Worm (Caenorhabditis elegans) whole organism, young adult: ENCODE results near the gene Y69H2.15.

ENCODE experiments used
- B0336.3 ChIP-seq: fragments of 200-800 bp; sonication (Bioruptor generic); IDR thresholded peaks from 2 replicates; pipeline ENCODE4 v1.3.6; 2022; ENCODE audit warnings: missing genetic modification characterization, missing compliant biosample characterization
- F23B12.7 ChIP-seq: sonication (generic microtip); optimal IDR thresholded peaks from 2 replicates; lab custom pipeline; 2017; ENCODE audit warnings: missing genetic modification characterization, mild to moderate bottlenecking, missing compliant biosample characterization, antibody characterized with exemption, moderate library complexity; ENCODE audit not compliant: insufficient read depth
- F39B2.1 ChIP-seq: fragments of 200-800 bp; sonication (Bioruptor generic); IDR thresholded peaks from 2 replicates; pipeline ENCODE4 v1.3.6; 2022; ENCODE audit warnings: missing genetic modification reagents, missing genetic modification characterization, missing compliant biosample characterization
- F55B11.4 ChIP-seq: sonication (generic microtip); optimal IDR thresholded peaks from 2 replicates; lab custom pipeline; 2016; ENCODE audit warnings: missing compliant biosample characterization, missing genetic modification characterization, borderline replicate concordance; ENCODE audit not compliant: insufficient read depth
- Y53F4B.3 ChIP-seq: fragments of 200-800 bp; sonication (Bioruptor generic); IDR thresholded peaks from 2 replicates; pipeline ENCODE4 v1.3.6; 2022; ENCODE audit warnings: missing genetic modification reagents, missing genetic modification characterization, missing compliant biosample characterization
- Y95B8A.8 ChIP-seq: fragments of 200-800 bp; sonication (Bioruptor generic); IDR thresholded peaks from 2 replicates; pipeline ENCODE4 v1.3.6; 2022; ENCODE audit warnings: missing genetic modification reagents, missing genetic modification characterization, missing compliant biosample characterization
- aptf-3 ChIP-seq: fragments of 200-800 bp; sonication (Bioruptor generic); IDR thresholded peaks from 2 replicates; pipeline ENCODE4 v1.3.6; 2022; ENCODE audit warnings: missing genetic modification characterization, missing compliant biosample characterization
- atf-7 ChIP-seq: sonication (generic microtip); optimal IDR thresholded peaks from 2 replicates; lab custom pipeline; 2017; ENCODE audit warnings: mild to moderate bottlenecking, missing genetic modification characterization, missing compliant biosample characterization
- attf-6 ChIP-seq: fragments of 200-800 bp; sonication (Bioruptor generic); IDR thresholded peaks from 2 replicates; pipeline ENCODE4 v1.3.6; 2022; ENCODE audit warnings: missing genetic modification reagents, missing genetic modification characterization, missing compliant biosample characterization
- bed-1 ChIP-seq: fragments of 200-800 bp; sonication (Bioruptor generic); IDR thresholded peaks from 2 replicates; pipeline ENCODE4 v1.3.6; 2022; ENCODE audit warnings: missing genetic modification reagents, missing genetic modification characterization, missing compliant biosample characterization
- ccch-3 ChIP-seq: fragments of 200-800 bp; sonication (Bioruptor generic); optimal IDR thresholded peaks from 2 replicates; lab custom pipeline; 2018; ENCODE audit warnings: mild to moderate bottlenecking, missing genetic modification characterization, missing compliant biosample characterization
- cebp-1 ChIP-seq, 2 experiments: fragments of 200-800 bp in 1 of 2; sonication (Bioruptor generic) in 1 of 2; sonication (generic microtip) in 1 of 2; IDR thresholded peaks in 1 of 2; optimal IDR thresholded peaks in 1 of 2; 2 replicates each; pipeline versions ENCODE4 v1.3.6 to Lab custom; 2017 to 2022; ENCODE audit warnings: missing compliant biosample characterization in 2 of 2, missing genetic modification characterization in 2 of 2, mild to moderate bottlenecking in 1 of 2, missing genetic modification reagents in 1 of 2, moderate library complexity in 1 of 2
- cebp-2 ChIP-seq: fragments of 200-800 bp; sonication (Bioruptor generic); IDR thresholded peaks from 2 replicates; pipeline ENCODE4 v1.3.6; 2022; ENCODE audit warnings: missing genetic modification characterization, missing compliant biosample characterization
- dox-1 ChIP-seq: fragments of 200-800 bp; sonication (Bioruptor generic); IDR thresholded peaks from 2 replicates; pipeline ENCODE4 v1.3.6; 2022; ENCODE audit warnings: missing genetic modification reagents, missing genetic modification characterization, missing compliant biosample characterization
- egl-18 ChIP-seq: fragments of 200-800 bp; sonication (Bioruptor generic); IDR thresholded peaks from 2 replicates; pipeline ENCODE4 v1.3.6; 2022; ENCODE audit warnings: missing genetic modification reagents, missing genetic modification characterization, missing compliant biosample characterization
- ets-4 ChIP-seq: fragments of 200-800 bp; sonication (Bioruptor generic); optimal IDR thresholded peaks from 2 replicates; lab custom pipeline; 2018; ENCODE audit warnings: mild to moderate bottlenecking, missing genetic modification characterization, missing compliant biosample characterization
- hlh-26 ChIP-seq: fragments of 200-800 bp; sonication (Bioruptor generic); conservative IDR thresholded peaks from 2 replicates; pipeline ENCODE4 v1.3.6; 2022; ENCODE audit warnings: missing genetic modification reagents, missing genetic modification characterization, missing compliant biosample characterization
- hrde-1 ChIP-seq: sonication (generic microtip); optimal IDR thresholded peaks from 2 replicates; lab custom pipeline; 2016; ENCODE audit warnings: missing genetic modification characterization, mild to moderate bottlenecking, missing compliant biosample characterization, moderate library complexity, missing genotype, missing genetic modification reagents, borderline replicate concordance
- let-526 ChIP-seq: fragments of 200-800 bp; sonication (Bioruptor generic); IDR thresholded peaks from 2 replicates; pipeline ENCODE4 v1.3.6; 2022; ENCODE audit warnings: missing genetic modification reagents, missing genetic modification characterization, missing compliant biosample characterization
- let-607 ChIP-seq, 2 experiments: fragments of 200-800 bp in 1 of 2; sonication (Bioruptor generic) in 1 of 2; sonication (generic microtip) in 1 of 2; optimal IDR thresholded peaks; 2 replicates each; lab custom pipeline; 2016 to 2018; ENCODE audit warnings: mild to moderate bottlenecking in 2 of 2, missing compliant biosample characterization in 2 of 2, missing genetic modification characterization in 2 of 2, moderate library complexity in 2 of 2, missing genotype in 1 of 2
- lir-1 ChIP-seq: fragments of 200-800 bp; sonication (Bioruptor generic); conservative IDR thresholded peaks from 2 replicates; pipeline ENCODE4 v1.3.6; 2022; ENCODE audit warnings: missing genetic modification reagents, missing genetic modification characterization, missing compliant biosample characterization
- lsl-1 ChIP-seq: fragments of 200-800 bp; sonication (Bioruptor generic); optimal IDR thresholded peaks from 2 replicates; lab custom pipeline; 2018; ENCODE audit warnings: mild to moderate bottlenecking, missing genetic modification characterization, moderate library complexity, missing compliant biosample characterization
- madf-3 ChIP-seq: fragments of 200-800 bp; sonication (Bioruptor generic); IDR thresholded peaks from 2 replicates; pipeline ENCODE4 v1.3.6; 2022; ENCODE audit warnings: missing genetic modification reagents, missing genetic modification characterization, missing compliant biosample characterization
- madf-6 ChIP-seq: fragments of 200-800 bp; sonication (Bioruptor generic); IDR thresholded peaks from 2 replicates; pipeline ENCODE4 v1.3.6; 2022; ENCODE audit warnings: missing genetic modification reagents, missing genetic modification characterization, missing compliant biosample characterization
- mel-28 ChIP-seq: sonication (generic microtip); optimal IDR thresholded peaks from 2 replicates; lab custom pipeline; 2016; ENCODE audit warnings: borderline replicate concordance, mild to moderate bottlenecking, missing genetic modification characterization, missing compliant biosample characterization
- nhr-80 ChIP-seq: sonication (generic microtip); optimal IDR thresholded peaks from 2 replicates; lab custom pipeline; 2016; ENCODE audit warnings: missing genetic modification characterization, missing compliant biosample characterization
- snpc-4 ChIP-seq, 5 experiments: fragments of 150-350 bp in 1 of 5; sonication (generic microtip) in 4 of 5; optimal IDR thresholded peaks; 2 replicates each; lab custom pipeline; 2014 to 2018; ENCODE audit warnings: missing genetic modification characterization in 5 of 5, missing biosample characterization in 3 of 5, antibody characterized with exemption in 2 of 5, mild to moderate bottlenecking in 2 of 5, missing compliant biosample characterization in 2 of 5, missing genotype in 2 of 5, moderate library complexity in 2 of 5, missing genetic modification reagents in 1 of 5
- sptf-2 ChIP-seq: fragments of 200-800 bp; sonication (Bioruptor generic); optimal IDR thresholded peaks from 2 replicates; lab custom pipeline; 2018; ENCODE audit warnings: mild to moderate bottlenecking, missing genetic modification characterization, missing compliant biosample characterization
- tbp1 ChIP-seq: fragments of 200-800 bp; sonication (Bioruptor generic); optimal IDR thresholded peaks from 2 replicates; lab custom pipeline; 2018; ENCODE audit warnings: mild to moderate bottlenecking, missing genetic modification characterization, missing compliant biosample characterization
- unc-130 ChIP-seq: sonication (generic microtip); optimal IDR thresholded peaks from 2 replicates; lab custom pipeline; 2016; ENCODE audit warnings: missing genetic modification reagents, missing genetic modification characterization, missing compliant biosample characterization
- unc-62 ChIP-seq: fragments of 150-350 bp; optimal IDR thresholded peaks from 2 replicates; lab custom pipeline; 2014; ENCODE audit warnings: missing biosample characterization, missing genetic modification reagents, missing genetic modification characterization
- zim-3 ChIP-seq: sonication (generic microtip); optimal IDR thresholded peaks from 2 replicates; lab custom pipeline; 2017; ENCODE audit warnings: mild to moderate bottlenecking, missing genetic modification characterization, moderate library complexity, missing compliant biosample characterization
- ztf-18 ChIP-seq: sonication (generic microtip); optimal IDR thresholded peaks from 2 replicates; lab custom pipeline; 2016; ENCODE audit warnings: missing genotype, mild to moderate bottlenecking, missing genetic modification characterization, missing compliant biosample characterization
- ztf-22 ChIP-seq: fragments of 200-800 bp; sonication (Bioruptor generic); optimal IDR thresholded peaks from 2 replicates; lab custom pipeline; 2018; ENCODE audit warnings: mild to moderate bottlenecking, missing genetic modification characterization, moderate library complexity, missing compliant biosample characterization
- ztf-3 ChIP-seq: fragments of 200-800 bp; sonication (Bioruptor generic); optimal IDR thresholded peaks from 2 replicates; lab custom pipeline; 2018; ENCODE audit warnings: mild to moderate bottlenecking, missing genetic modification characterization, missing compliant biosample characterization

The Y69H2.15 gene

DNA sequence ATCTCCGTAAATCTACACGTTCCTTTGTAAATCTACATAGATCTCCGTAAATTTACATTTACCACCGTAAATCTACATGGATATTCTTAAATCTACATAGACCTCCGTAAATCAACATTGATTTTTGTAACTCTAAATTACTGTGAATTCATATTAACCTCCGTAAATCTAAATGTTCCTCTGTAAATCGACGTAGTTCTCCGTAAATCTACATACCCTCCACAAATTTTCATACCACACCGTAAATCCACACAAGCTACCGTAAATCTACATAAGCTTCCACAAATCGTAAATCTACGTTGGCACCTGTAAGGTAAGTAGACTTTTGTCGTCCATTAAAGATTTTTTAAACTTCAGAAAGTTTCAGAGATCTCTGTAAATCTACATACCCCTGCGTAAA is 41.6 kb downstream of the Y69H2.15 start:
- TF ChIP-seq sptf-2 (no peak), lsl-1 (GFP tag; lab: Kevin White, UChicago) (no peak)
- TF ChIP-seq, all 124 proteins: peak for 0

DNA sequence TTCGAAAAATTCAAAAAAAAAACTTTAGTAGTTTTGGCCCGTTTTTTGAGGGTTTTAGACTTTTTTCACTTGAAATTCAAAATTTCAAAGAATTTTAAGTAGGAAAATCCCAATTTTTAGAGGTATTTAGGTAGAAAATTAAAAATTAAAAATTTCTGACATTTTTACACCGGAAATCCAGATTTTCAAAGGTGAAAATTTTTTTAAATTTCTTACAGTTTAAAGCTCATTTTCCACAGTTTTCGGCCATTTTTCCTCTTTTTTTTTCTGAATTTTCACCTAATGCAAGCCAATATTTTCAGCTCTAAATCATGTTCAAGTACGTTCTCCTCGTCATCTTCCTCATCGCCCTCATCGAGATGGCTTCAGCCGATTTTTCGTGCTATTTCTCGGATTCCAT is 44.3 kb downstream of the Y69H2.15 start, which contains the start of gene txt-14:
txt-14 (plus strand) TSS at position 301 of the 400 bp plus-strand sequence.
- TF ChIP-seq ccch-3 (GFP tag; lab: Kevin White, UChicago) (no peak), attf-6 (GFP tag; lab: Robert Waterston, UW) (no peak), egl-18 (GFP tag; lab: Robert Waterston, UW) (no peak), aptf-3 (GFP tag; lab: Robert Waterston, UW) (no peak), Y53F4B.3 (GFP tag; lab: Robert Waterston, UW) (no peak), madf-3 (GFP tag; lab: Robert Waterston, UW) (no peak), cebp-1 (GFP tag; IDR thresholded peaks at IDR 0.05; lab: Robert Waterston, UW) (no peak), cebp-1 (tag; optimal IDR thresholded peaks at IDR 0.05; lab: Kevin White, UChicago) (no peak), mel-28 (no peak), zim-3 (tag; lab: Kevin White, UChicago) (no peak), bed-1 (GFP tag; lab: Robert Waterston, UW) (no peak), let-607 (tag; optimal IDR thresholded peaks at IDR 0.05; lab: Kevin White, UChicago) (no peak), unc-130 (no peak)

DNA sequence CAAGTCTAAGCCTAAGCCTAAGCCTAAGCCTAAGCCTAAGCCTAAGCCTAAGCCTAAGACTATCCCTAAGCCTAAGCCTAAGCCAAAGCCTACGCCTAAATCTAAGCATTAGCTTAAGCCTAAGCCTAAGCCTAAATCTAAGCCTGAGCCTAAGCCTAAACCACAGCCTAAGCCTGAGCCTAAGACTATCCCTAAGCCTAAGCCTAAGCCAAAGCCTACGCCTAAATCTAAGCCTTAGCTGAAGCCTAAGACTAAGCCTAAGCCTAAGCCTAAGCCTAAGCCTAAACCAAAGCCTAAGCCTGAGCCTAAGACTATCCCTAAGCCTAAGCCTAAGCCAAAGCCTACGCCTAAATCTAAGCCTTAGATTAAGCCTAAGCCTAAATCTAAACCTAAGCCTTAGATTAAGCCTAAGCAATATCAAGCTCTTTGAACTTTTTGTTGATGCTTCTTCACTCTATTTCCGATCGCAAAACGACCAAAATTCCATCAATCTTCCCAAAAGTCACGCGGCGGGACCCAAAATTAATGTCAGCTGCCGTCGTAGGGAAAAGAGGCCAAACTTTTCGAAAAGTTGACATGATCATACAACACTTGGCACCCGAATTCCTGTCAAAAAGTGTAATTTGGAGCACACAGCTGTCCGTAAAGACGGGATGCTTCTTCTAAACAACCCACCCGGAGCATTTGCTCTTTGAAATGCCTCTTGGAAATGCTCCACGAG is 45.1 kb downstream of the Y69H2.15 start:
- TF ChIP-seq lir-1 (GFP tag; lab: Robert Waterston, UW) = no peak
- TF ChIP-seq cebp-2 (GFP tag; lab: Robert Waterston, UW) = no peak
- no peak for TF ChIP-seq B0336.3
- no peak for TF ChIP-seq F23B12.7 (tag; lab: Kevin White, UChicago)
- no peak for TF ChIP-seq F55B11.4 (tag; lab: Kevin White, UChicago)
- no peak for TF ChIP-seq lsl-1 (GFP tag; lab: Kevin White, UChicago)

DNA sequence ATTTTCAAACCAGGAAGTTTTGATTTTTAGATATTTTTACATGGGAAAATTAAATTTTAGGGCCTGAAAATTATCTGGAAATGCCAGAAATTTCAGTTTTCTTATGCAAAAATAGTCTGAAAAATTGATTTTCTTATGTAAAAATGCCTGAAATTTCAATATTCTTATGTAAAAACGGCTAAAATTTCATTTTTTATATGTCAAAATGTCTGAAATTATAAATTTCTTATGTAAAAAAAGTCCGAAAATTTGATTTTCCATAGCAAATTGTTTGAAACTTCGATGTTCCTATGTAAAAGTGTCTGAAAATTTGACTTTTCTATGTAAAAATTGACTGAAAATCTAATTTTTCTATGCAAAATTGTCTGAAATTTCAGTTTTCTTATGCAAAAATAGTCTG is 47.0 kb downstream of the Y69H2.15 start, which contains the start of gene Y51A2D.13:
Y51A2D.13 (minus strand) TSS at position 101 of the 400 bp plus-strand sequence.
- TF ChIP-seq madf-6 (no peak), ets-4 (GFP tag; lab: Kevin White, UChicago) (no peak), hlh-26 (GFP tag; lab: Robert Waterston, UW) (no peak)

DNA sequence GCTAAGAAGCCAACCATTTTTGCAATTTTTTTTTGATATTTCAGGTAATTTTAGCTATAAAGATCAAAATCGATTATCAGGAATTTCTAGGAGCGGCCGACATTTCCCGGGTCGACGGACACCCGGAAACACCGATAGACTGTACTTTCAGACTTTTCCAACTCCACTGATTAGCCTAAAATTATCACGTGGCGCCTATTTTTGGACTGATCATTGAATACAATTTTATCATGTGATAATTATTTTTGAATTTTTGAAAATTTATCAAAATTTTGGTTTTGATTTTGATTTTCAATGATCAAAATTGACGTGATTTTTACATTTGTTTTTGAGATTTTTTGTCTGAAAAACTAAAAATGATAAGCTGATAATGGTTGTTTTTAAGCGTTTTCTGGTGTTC is 48.4 kb downstream of the Y69H2.15 start:
- TF ChIP-seq dox-1 (GFP tag; lab: Robert Waterston, UW) = no peak
- TF ChIP-seq snpc-4 (GFP tag; optimal IDR thresholded peaks at IDR 0.05; lab: Kevin White, UChicago) = no peak
- TF ChIP-seq snpc-4 (tag; optimal IDR thresholded peaks at IDR 0.05; lab: Kevin White, UChicago) = peak in 3 of 4 experiments; percentile 73 to 83 (median 81)
- TF ChIP-seq, all 124 proteins: peak for 1

DNA sequence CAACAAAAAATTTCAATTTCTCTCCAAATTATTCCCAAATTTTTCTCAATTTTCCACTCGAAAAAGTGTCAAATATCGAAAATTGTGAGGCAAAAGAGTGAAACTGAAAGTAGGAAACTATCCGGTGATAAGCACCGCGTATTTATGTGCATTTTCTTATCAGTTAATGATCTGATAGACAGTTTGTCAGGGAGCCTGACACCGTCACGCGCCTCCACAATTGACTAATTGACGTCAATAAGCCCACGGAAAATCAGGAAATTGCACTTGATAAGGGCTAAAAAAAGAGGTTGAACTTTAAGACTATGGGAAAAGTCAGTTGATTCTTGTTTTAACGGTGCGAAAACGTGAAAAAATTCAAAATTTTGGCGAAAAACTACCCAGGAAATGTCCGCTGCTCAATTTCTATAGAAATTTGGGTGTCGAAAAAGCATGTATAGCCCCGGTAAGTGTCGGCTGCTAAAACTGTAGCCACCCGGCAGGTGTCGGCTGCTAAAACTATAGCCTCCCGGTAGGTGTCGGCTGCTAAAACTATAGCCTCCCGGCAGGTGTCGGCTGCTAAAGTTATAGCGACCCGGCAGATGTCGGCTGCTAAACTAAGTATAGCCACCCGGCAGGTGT is 49.1 kb downstream of the Y69H2.15 start:
- TF ChIP-seq tbp1 (GFP tag; lab: Kevin White, UChicago) (peak; percentile 39), cebp-1 (GFP tag; IDR thresholded peaks at IDR 0.05; lab: Robert Waterston, UW) (no peak), cebp-1 (tag; optimal IDR thresholded peaks at IDR 0.05; lab: Kevin White, UChicago) (peak; percentile 45), nhr-80 (tag; lab: Kevin White, UChicago) (peak; percentile 76), F39B2.1 (GFP tag; lab: Robert Waterston, UW) (no peak), unc-62 (GFP tag; lab: Kevin White, UChicago) (peak; percentile 84), B0336.3 (peak; percentile 31; the same call in 1 of the 2 replicates), ztf-3 (GFP tag; lab: Kevin White, UChicago) (no peak), ztf-22 (GFP tag; lab: Kevin White, UChicago) (peak; percentile 41), Y95B8A.8 (GFP tag; lab: Robert Waterston, UW) (no peak), hrde-1 (tag; lab: Kevin White, UChicago) (no peak), let-526 (GFP tag; lab: Robert Waterston, UW) (0 out of 2 replicates have a peak, but pooled peaks have one; percentile 35), let-607 (tag; optimal IDR thresholded peaks at IDR 0.05; lab: Kevin White, UChicago) (peak; percentile 32 to 40), ztf-18 (tag; lab: Kevin White, UChicago) (peak; percentile 19), atf-7 (tag; lab: Kevin White, UChicago) (peak; percentile 55), snpc-4 (GFP tag; optimal IDR thresholded peaks at IDR 0.05; lab: Kevin White, UChicago) (no peak), snpc-4 (tag; optimal IDR thresholded peaks at IDR 0.05; lab: Kevin White, UChicago) (peak in 3 of 4 experiments; percentile 50 to 86 (median 66))
